Worm (Caenorhabditis elegans) whole organism, early embryonic: Measurements from ENCODE around the gene gpla-1.

Experiments used
- ama-1 ChIP-seq: fragments of 150-350 bp; optimal IDR thresholded peaks from 2 replicates; lab custom pipeline; 2014
- ceh-13 ChIP-seq: fragments of 200-800 bp; sonication (Bioruptor generic); optimal IDR thresholded peaks from 2 replicates; lab custom pipeline; 2018; ENCODE audit warnings: mild to moderate bottlenecking, missing genetic modification characterization, missing compliant biosample characterization
- hnd-1 ChIP-seq: sonication (generic microtip); optimal IDR thresholded peaks from 2 replicates; lab custom pipeline; 2016; ENCODE audit warnings: missing genetic modification characterization, missing compliant biosample characterization
- scrt-1 ChIP-seq: fragments of 200-800 bp; sonication (Bioruptor generic); IDR thresholded peaks from 2 replicates; pipeline ENCODE4 v1.3.6; 2022; ENCODE audit warnings: missing genetic modification characterization, missing compliant biosample characterization

- TF ChIP-seq ama-1 (lab: Kevin White, UChicago) (no peak), ceh-13 (GFP tag; lab: Kevin White, UChicago) (no peak), hnd-1 (tag; lab: Kevin White, UChicago) (no peak), scrt-1 (GFP tag; lab: Robert Waterston, UW) (no peak)
These were observed 43.6 kb downstream of the gpla-1 start, which contains the start of gene K12G11.6 for ce11 chrV:11893975-11894374.
